Worm (Caenorhabditis elegans) whole organism, L4 larva: ENCODE data around the gene T27A1.3.

Source experiments
- F37D6.2 ChIP-seq: sonication (generic microtip); optimal IDR thresholded peaks from 2 replicates; lab custom pipeline; 2016; ENCODE audit warnings: mild to moderate bottlenecking, missing genetic modification characterization, missing compliant biosample characterization
- ces-1 ChIP-seq: fragments of 150-350 bp; sonication (generic microtip); optimal IDR thresholded peaks from 4 replicates; lab custom pipeline; 2014; ENCODE audit warnings: missing biosample characterization, missing genetic modification reagents, missing genetic modification characterization
- ctbp-1 ChIP-seq: fragments of 200-800 bp; sonication (Bioruptor generic); IDR thresholded peaks from 2 replicates; pipeline ENCODE4 v1.3.6; 2022; ENCODE audit warnings: missing genetic modification reagents, missing genetic modification characterization, missing compliant biosample characterization
- jun-1 ChIP-seq: fragments of 150-350 bp; optimal IDR thresholded peaks from 2 replicates; lab custom pipeline; 2014; ENCODE audit warnings: missing biosample characterization, missing genetic modification reagents, missing genetic modification characterization
- lin-13 ChIP-seq: fragments of 150-350 bp; optimal IDR thresholded peaks from 2 replicates; lab custom pipeline; 2014; ENCODE audit warnings: missing biosample characterization, missing genetic modification reagents, missing genetic modification characterization
- lin-39 ChIP-seq: fragments of 150-350 bp; optimal IDR thresholded peaks from 2 replicates; lab custom pipeline; 2014; ENCODE audit warnings: missing biosample characterization, missing genetic modification reagents, missing genetic modification characterization
- nhr-77 ChIP-seq: fragments of 150-350 bp; optimal IDR thresholded peaks from 2 replicates; lab custom pipeline; 2014; ENCODE audit warnings: missing biosample characterization, missing genetic modification characterization
- pqm-1 ChIP-seq: sonication (generic microtip); optimal IDR thresholded peaks from 2 replicates; lab custom pipeline; 2017; ENCODE audit warnings: missing biosample characterization, missing genetic modification characterization
- sdz-12 ChIP-seq: fragments of 200-800 bp; sonication (Bioruptor generic); optimal IDR thresholded peaks from 2 replicates; lab custom pipeline; 2018; ENCODE audit warnings: mild to moderate bottlenecking, missing genetic modification characterization, missing compliant biosample characterization
- snpc-4 ChIP-seq: fragments of 150-350 bp; optimal IDR thresholded peaks from 2 replicates; lab custom pipeline; 2014; ENCODE audit warnings: missing biosample characterization, missing genetic modification characterization
- zag-1 ChIP-seq: fragments of 150-350 bp; optimal IDR thresholded peaks from 2 replicates; lab custom pipeline; 2014; ENCODE audit warnings: missing biosample characterization, missing genetic modification characterization

DNA sequence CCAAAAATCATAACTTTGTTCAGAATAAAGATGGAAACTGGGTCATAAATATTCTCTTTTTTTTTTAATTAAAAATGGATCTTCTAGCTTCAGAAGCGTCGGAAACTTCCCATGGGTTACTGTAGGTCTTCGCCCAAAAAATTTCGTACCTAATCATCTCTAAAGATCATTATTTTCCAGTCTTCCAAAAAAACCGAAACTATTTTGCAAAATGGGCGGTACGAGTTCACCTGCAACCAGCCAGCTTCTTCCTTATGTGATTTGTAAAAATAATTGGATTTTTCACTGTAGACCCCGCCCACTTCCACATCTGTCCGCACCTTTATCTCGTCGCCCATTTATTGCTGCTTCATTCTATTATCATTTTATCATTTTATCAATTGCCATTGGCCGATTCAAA, 11.1 kb downstream of the T27A1.3 start, which contains the start of gene mlt-10:
- TF ChIP-seq ctbp-1 (GFP tag; lab: Robert Waterston, UW) (no peak), lin-13 (GFP tag; lab: Kevin White, UChicago) (no peak), F37D6.2 (tag; lab: Kevin White, UChicago) (no peak), lin-39 (tag; lab: Kevin White, UChicago) (no peak), zag-1 (no peak), sdz-12 (GFP tag; lab: Kevin White, UChicago) (no peak), ces-1 (GFP tag; lab: Kevin White, UChicago) (no peak), jun-1 (tag; lab: Kevin White, UChicago) (no peak), snpc-4 (tag; lab: Kevin White, UChicago) (no peak), nhr-77 (tag; lab: Kevin White, UChicago) (no peak), pqm-1 (tag; lab: Kevin White, UChicago) (no peak)
